Fruit fly (Drosophila melanogaster) whole organism, larva: Measurements from ENCODE around the gene CG6052.

Experiments
- noc ChIP-seq: fragments of 200-800 bp; sonication (Bioruptor generic); optimal IDR thresholded peaks from 3 replicates; lab custom pipeline; 2019; ENCODE audit warnings: missing biosample characterization, mild to moderate bottlenecking, missing genetic modification characterization, moderate library complexity

CG6052 gene

DNA sequence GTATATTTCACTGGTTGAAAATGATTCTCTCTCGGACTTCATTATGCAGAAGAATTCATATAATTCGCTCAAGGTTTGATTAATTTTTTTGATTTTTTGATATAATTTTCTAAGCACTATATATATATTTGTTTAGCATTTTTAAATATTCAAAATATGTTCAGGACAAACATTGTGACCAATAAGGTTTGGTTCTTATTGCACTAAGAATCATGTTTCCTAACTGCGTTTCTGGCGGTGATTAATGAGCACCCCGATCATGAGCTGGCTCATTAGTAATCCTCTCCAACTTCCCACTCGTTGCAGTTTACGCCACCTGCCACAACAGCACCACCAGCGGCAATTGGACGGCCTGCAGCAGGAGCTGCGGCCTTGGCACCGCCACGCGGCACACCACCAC lies at the start of gene CG6052:
CG6052 (minus strand) TSS at position 101 of the 400 bp plus-strand sequence.
- no peak for TF ChIP-seq noc (tag; lab: Kevin White, UChicago)

dm6 chr3L:17763987-17764386 lies 34.8 kb upstream of the CG6052 start, which contains the start of the genes Adgf-A and Adgf-A2:
Adgf-A (minus strand) TSS chr3L:17764158.
Adgf-A2 (minus strand) TSS chr3L:17764158.
- no peak for TF ChIP-seq noc (tag; lab: Kevin White, UChicago)

DNA sequence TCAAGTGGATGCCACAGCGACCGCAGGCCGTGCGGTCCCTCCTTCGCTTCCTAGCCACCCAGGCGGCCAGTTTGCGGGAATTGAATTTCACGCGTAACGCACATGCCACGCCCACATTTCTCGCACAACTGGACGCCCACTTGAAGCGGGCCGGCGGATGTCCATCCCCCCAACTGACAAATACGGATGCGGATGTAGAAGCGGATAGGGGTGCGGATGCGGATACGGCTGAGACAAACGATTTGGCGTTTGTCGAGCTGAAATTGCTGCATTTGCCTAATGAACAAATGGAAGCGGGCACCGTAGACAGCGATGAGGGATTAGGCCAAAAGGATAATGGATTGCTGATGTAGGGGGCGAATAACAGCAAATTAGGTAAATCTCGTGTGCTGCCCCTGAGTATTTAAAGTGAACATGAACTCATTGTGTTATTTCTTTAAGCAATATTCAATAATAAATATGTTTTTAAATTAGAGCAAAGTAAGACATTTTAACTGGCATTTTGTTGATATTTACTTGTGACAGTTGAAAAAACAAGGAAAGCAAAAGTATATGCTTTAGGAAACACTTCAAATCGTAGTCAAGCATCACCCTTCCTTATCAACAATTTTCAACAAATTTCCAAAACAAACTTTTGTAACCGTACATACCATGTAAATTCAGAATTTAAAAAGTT lies 30.0 kb upstream of the CG6052 start, which contains the start of gene CG32181:
CG32181 (plus strand) TSS at position 626 of the 676 bp plus-strand sequence.
- no peak for TF ChIP-seq noc (tag; lab: Kevin White, UChicago)

DNA sequence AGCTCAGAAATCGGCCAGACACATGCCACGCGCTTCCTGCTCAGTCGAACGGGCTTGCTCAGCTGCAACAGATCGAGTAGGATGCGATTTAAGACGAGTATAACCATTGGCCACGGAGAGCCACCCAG lies 28.8 kb upstream of the CG6052 start, which contains the start of gene CG32182:
CG32182 (plus strand) TSS at position 29 of the 128 bp plus-strand sequence.
- no peak for TF ChIP-seq noc (tag; lab: Kevin White, UChicago)

DNA sequence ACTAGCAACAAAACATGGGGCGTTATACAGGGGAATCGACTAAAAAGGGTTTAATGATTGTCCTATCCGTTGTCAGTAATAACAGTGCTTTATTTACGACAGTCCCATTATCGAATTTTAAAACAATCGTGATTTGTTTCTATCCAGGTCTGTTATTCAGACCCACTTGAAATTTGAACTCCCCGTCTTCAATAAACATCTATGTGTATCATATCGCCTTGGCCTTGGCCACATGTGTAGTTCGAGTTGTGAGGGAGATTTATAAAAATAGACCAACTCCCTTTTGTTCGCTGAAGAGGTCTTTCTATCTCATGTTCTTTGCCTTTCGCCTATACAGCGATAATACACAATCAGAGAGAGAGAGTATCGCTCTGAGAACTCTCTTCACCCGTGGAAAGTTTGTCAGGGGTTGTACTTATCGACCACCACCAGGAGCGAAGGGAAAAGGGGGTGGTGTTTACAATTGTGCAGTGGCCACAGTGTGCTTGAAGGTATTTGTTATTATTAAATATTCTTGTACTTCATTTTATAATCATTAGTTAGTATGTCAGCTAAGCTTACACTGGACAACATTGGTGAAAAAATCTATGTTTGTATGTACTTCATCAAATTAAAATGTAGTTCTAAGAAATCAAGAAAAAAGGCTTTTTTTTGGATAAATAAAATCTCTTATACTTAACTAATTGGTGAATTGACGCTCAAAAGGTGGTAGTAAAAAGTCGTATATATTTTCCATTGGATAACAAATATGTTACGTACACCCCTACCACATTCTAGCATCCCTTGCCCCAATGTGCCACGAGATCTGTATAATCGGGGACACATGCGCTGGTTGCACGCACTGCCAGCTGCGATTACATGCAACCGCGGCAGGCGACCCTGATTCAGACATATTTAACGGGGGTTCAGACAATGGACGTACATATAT lies 28.2 kb upstream of the CG6052 start:
- TF ChIP-seq noc (tag; lab: Kevin White, UChicago): no peak

dm6 chr3L:17754285-17754684 lies 25.1 kb upstream of the CG6052 start:
- TF ChIP-seq noc (tag; lab: Kevin White, UChicago): peak; percentile 72

DNA sequence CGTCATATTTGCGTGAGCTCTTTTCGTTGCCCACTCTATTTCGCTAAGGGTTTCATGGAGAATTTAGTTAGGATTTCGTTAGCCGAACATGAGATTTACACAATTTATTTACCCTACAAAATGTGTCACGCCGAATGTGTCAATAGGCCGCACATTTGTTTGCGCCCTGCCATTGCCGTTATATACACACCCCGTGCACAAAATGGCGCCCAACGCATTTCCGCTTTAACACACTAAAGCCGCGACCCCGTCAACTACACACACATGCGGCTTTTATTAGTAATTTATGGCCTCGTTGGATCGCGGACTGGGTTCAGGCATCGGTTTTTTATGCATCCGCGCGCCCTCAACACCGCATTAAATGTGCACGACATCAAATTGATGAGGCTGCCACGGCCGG lies 21.3 kb upstream of the CG6052 start, which contains the start of gene Adgf-B:
Adgf-B (minus strand) TSS at position 101 of the 400 bp plus-strand sequence.
- TF ChIP-seq noc (tag; lab: Kevin White, UChicago): no peak

DNA sequence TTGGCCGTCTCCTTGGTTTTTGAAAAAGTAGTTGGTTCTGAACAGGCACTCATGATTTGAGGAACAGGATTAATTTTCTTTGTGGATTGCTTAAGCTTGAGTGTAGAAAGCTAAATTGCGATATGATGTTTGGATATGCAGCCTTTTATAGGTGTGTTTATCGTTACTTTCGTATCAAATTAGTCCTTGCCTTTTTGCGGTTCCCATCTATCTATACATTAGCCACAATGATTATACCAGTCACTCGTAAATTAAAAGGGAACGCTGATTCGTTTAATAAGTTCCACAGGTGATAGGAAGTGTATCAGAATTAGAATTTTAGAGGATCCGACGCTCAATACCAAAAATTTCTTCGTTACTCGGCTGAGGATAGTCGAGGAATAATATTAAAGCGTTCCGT lies 17.6 kb upstream of the CG6052 start, which contains the start of gene CG6034:
CG6034 (minus strand) TSS at position 101 of the 400 bp plus-strand sequence.
- TF ChIP-seq noc (tag; lab: Kevin White, UChicago): no peak

- peak; percentile 42 for TF ChIP-seq noc (tag; lab: Kevin White, UChicago)
Measured at dm6 chr3L:17742531-17742930, 13.4 kb upstream of the CG6052 start.

DNA sequence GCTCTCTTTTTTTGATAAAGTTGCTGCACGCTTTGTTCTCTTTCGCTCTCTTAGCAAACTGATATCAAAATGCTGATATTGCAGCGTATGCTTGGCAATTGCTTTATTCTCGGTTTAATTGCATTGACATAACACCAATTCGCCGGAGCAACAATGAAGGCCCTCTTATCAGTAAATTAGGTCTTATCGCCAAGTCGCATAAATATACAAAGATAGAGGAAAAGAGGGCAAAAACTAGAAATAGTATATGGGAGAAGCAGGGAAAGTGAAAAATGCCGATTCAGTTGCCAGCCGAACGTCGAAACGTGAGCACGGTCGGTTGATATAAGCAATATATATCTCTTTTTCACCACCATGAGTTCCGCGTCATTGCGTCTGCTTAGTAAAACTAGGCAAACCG lies 11.3 kb upstream of the CG6052 start, which contains the start of gene CG7460:
CG7460 (plus strand) TSS at position 70 of the 400 bp plus-strand sequence.
- TF ChIP-seq noc (tag; lab: Kevin White, UChicago): peak; percentile 7

- TF ChIP-seq noc (tag; lab: Kevin White, UChicago): no peak
Measured at dm6 chr3L:17739627-17740026, 10.4 kb upstream of the CG6052 start.

dm6 chr3L:17719754-17720153 lies 9.4 kb downstream of the CG6052 start, which contains the start of gene CheB74a:
CheB74a (minus strand) TSS chr3L:17719854.
- TF ChIP-seq noc (tag; lab: Kevin White, UChicago): no peak

DNA sequence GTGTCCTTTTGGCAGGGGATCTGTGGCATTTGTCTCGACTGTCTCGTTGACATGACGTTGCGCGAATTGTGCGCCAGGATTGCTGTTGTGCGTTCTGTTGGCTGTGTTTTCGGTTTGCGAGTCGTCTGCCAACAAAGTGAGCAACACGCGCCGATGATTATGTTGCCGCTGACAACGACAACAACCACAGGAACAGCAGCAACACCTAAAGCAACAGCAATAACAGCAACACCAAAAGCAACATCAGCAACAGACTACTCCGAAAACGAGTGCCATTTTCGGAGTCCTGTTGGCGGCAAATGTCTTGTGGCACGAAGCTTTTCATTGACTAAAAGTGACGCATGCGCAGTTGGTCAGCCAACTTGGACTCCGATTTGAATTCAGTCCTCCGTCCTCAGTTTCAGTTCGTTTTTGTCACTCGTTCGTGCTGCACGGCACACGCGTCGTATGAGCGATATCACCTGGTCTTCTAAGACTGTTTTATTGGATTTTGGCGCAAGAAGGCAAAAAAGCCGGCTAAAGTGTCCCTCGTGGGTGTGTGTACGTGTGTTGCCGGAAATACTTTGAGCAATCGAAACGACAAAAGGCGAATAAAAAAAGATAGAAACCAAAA lies 39.5 kb downstream of the CG6052 start, which contains the start of gene Ccn:
Ccn (plus strand) TSS at position 437 of the 613 bp plus-strand sequence.
- TF ChIP-seq noc (tag; lab: Kevin White, UChicago): no peak
